Worm (Caenorhabditis elegans): ENCODE data around the gene C04B4.5.

The C04B4.5 gene

ce11 chrX:12256594-12257048 is 31.5 kb downstream of the C04B4.5 start, which contains the start of gene E01G6.2:
Gene E01G6.2, plus strand, starts transcription at chrX:12256644.
- TF ChIP-seq ham-2 (GFP tag; optimal IDR thresholded peaks at IDR 0.05) = no peak
- TF ChIP-seq cnd-1 (tag; optimal IDR thresholded peaks at IDR 0.05) = no peak
- no peak for TF ChIP-seq nhr-28 (tag; optimal IDR thresholded peaks at IDR 0.05)
- TF ChIP-seq sptf-1 (tag; optimal IDR thresholded peaks at IDR 0.05) = no peak
- TF ChIP-seq mab-5 (tag; optimal IDR thresholded peaks at IDR 0.05) = no peak
- TF ChIP-seq ztf-11 (tag; optimal IDR thresholded peaks at IDR 0.05) = no peak
- no peak for TF ChIP-seq lin-13 (tag; optimal IDR thresholded peaks at IDR 0.05)
- no peak for TF ChIP-seq mep-1 (tag; optimal IDR thresholded peaks at IDR 0.05)
- no peak for TF ChIP-seq unc-39 (tag; optimal IDR thresholded peaks at IDR 0.05)
- no peak for TF ChIP-seq elt-1 (tag; optimal IDR thresholded peaks at IDR 0.05; ENCODE audit: borderline replicate concordance, insufficient read depth)
- TF ChIP-seq zip-8 (tag; optimal IDR thresholded peaks at IDR 0.05) = no peak
- TF ChIP-seq nhr-12 (tag; optimal IDR thresholded peaks at IDR 0.05) = no peak
- no peak for TF ChIP-seq nhr-2 (tag; optimal IDR thresholded peaks at IDR 0.05)
- TF ChIP-seq blmp-1 (tag; optimal IDR thresholded peaks at IDR 0.05) = no peak
- no peak for TF ChIP-seq unc-62 (GFP tag; optimal IDR thresholded peaks at IDR 0.05)
- no peak for TF ChIP-seq sem-2 (GFP tag; optimal IDR thresholded peaks at IDR 0.05)
- TF ChIP-seq tbx-8 (GFP tag; optimal IDR thresholded peaks at IDR 0.05) = no peak
- no peak for TF ChIP-seq nhr-76 (tag; optimal IDR thresholded peaks at IDR 0.05)
- TF ChIP-seq snpc-4 (tag; optimal IDR thresholded peaks at IDR 0.05) = no peak

ce11 chrX:12252189-12252588 is 36.0 kb downstream of the C04B4.5 start:
- peak; percentile 80 for TF ChIP-seq ces-1 (GFP tag; optimal IDR thresholded peaks at IDR 0.05)
- TF ChIP-seq mab-5 (tag; optimal IDR thresholded peaks at IDR 0.05) = no peak

ce11 chrX:12248140-12248539 is 40.0 kb downstream of the C04B4.5 start:
- peak; percentile 22 for TF ChIP-seq unc-62 (GFP tag; optimal IDR thresholded peaks at IDR 0.05)
- peak; percentile 91 for TF ChIP-seq hlh-1 (tag; optimal IDR thresholded peaks at IDR 0.05)
- TF ChIP-seq snpc-4 (tag; optimal IDR thresholded peaks at IDR 0.05) = no peak

ce11 chrX:12242902-12243301 is 45.3 kb downstream of the C04B4.5 start:
- TF ChIP-seq lin-13 (tag; optimal IDR thresholded peaks at IDR 0.05) = no peak
- no peak for TF ChIP-seq ces-1 (GFP tag; optimal IDR thresholded peaks at IDR 0.05)
- TF ChIP-seq flh-1 (GFP tag; optimal IDR thresholded peaks at IDR 0.05) = no peak
- no peak for TF ChIP-seq mab-5 (tag; optimal IDR thresholded peaks at IDR 0.05)

- TF ChIP-seq nhr-12 (tag; optimal IDR thresholded peaks at IDR 0.05) (no peak), nhr-237 (tag; optimal IDR thresholded peaks at IDR 0.05) (no peak), nhr-2 (tag; optimal IDR thresholded peaks at IDR 0.05) (no peak), drap-1 (GFP tag; optimal IDR thresholded peaks at IDR 0.05) (no peak), lin-13 (tag; optimal IDR thresholded peaks at IDR 0.05) (no peak), elt-3 (tag; optimal IDR thresholded peaks at IDR 0.05) (no peak), unc-39 (tag; optimal IDR thresholded peaks at IDR 0.05) (no peak), bed-3 (GFP tag; optimal IDR thresholded peaks at IDR 0.05) (no peak), blmp-1 (tag; optimal IDR thresholded peaks at IDR 0.05) (no peak), elt-1 (tag; optimal IDR thresholded peaks at IDR 0.05; ENCODE audit: borderline replicate concordance, insufficient read depth) (no peak), ham-2 (GFP tag; optimal IDR thresholded peaks at IDR 0.05) (no peak), mls-2 (tag; optimal IDR thresholded peaks at IDR 0.05) (no peak), ceh-39 (tag; optimal IDR thresholded peaks at IDR 0.05) (no peak), unc-62 (GFP tag; optimal IDR thresholded peaks at IDR 0.05) (no peak), ztf-11 (tag; optimal IDR thresholded peaks at IDR 0.05) (no peak), ceh-43 (GFP tag; optimal IDR thresholded peaks at IDR 0.05) (no peak)
These were observed 46.7 kb downstream of the C04B4.5 start, which contains the start of gene cest-3 for ce11 chrX:12241457-12241856. Gene cest-3, plus strand, starts transcription at chrX:12241646.

All from whole organism, mixed stage, embryonic.